Worm (Caenorhabditis elegans): Measurements from ENCODE around the gene tag-340.

DNA sequence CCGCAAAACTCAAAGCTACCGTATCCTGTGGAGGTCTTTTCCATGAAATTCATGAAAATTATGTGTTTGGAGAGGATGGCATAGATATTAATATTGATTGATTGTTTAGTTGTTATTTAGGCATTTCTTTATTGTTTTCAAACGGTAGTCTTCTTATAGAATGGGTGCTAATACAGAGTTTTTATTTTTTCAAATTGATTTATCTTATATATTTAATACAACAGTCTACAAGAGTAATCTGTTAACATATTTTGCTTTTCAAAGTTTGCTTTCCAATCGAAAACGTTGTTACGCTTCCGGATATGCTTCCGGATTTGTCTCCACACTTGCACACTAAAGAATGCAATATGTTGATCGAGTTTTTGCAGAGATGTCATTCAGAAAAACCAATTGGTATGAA, 33.5 kb upstream of the tag-340 start, which contains the start of gene C35D10.17:
- no peak for TF ChIP-seq lsy-2 (tag; optimal IDR thresholded peaks at IDR 0.05)
- TF ChIP-seq ama-1 (optimal IDR thresholded peaks at IDR 0.05): no peak
- TF ChIP-seq ceh-82 (tag; optimal IDR thresholded peaks at IDR 0.05): no peak
- TF ChIP-seq sma-3 (GFP tag; optimal IDR thresholded peaks at IDR 0.05): no peak
- no peak for TF ChIP-seq Y55F3AM.14 (GFP tag; optimal IDR thresholded peaks at IDR 0.05)
- no peak for TF ChIP-seq lin-13 (GFP tag; optimal IDR thresholded peaks at IDR 0.05)

Measured in whole organism, L2 larva.